Fruit fly (Drosophila melanogaster): ENCODE data around the gene CG14050.

Gene CG14050

DNA sequence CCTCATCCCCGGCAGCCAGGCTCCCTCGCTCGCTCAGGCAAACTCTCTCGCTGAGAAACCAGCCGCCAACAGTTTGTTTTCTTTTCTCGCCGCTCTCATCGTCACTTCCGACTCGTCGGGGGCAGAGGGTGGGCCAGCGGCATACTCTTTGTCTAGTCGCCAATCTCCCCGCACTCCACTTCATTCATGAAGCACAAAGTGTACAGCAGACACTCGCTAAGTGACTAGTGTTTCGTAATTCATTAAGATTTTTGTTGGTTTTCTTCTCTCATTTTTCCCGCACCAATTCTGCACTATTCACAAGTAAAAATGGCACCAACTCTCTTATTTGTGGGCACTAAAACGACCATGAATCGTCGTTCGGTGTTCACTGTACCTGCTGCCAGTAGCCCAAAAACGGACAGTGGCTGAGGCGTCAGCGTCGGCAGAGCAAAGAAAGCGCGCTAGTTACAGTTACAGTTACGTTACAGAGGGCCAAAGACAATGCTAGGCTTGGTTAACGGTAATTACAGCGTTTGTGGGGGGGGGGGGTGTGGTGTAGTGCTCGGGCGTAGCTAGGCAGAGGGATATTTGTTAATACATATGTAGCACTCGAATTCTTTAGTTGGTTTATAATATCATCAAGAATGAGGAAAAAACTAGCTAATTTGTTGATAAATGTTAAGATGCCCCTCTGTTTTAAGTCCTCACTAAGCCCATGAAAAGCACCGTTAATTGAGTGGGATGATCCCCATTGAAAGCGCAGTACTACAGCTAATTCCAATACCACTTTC lies 28.4 kb downstream of the CG14050 start (continued):
- TF ChIP-seq dmrt99B (tag; optimal IDR thresholded peaks at IDR 0.05) (peak; percentile 99), odd (GFP tag; optimal IDR thresholded peaks at IDR 0.05) (peak; percentile 98), CG4730 (GFP tag; IDR thresholded peaks at IDR 0.05) (peak; percentile 98), vnd (GFP tag; IDR thresholded peaks at IDR 0.05; ENCODE audit: partially characterized antibody) (no peak), chm (GFP tag; IDR thresholded peaks at IDR 0.05) (peak; percentile 99), CG12219 (GFP tag; optimal IDR thresholded peaks at IDR 0.05) (peak; percentile 99), al (GFP tag; IDR thresholded peaks at IDR 0.05) (peak; percentile 92), E2f2 (GFP tag; IDR thresholded peaks at IDR 0.05) (peak; percentile 87), jigr1 (GFP tag; IDR thresholded peaks at IDR 0.05) (peak; percentile 96), tna (GFP tag; IDR thresholded peaks at IDR 0.05; ENCODE audit: partially characterized antibody) (no peak), CG11696 (GFP tag; IDR thresholded peaks at IDR 0.05) (peak; percentile 89), aop (GFP tag; IDR thresholded peaks at IDR 0.05) (peak; percentile 96), CG3726 (GFP tag; IDR thresholded peaks at IDR 0.05) (peak; percentile 97), CG2199 (GFP tag; IDR thresholded peaks at IDR 0.05) (peak; percentile 99), HLH54F (GFP tag; optimal IDR thresholded peaks at IDR 0.05) (peak; percentile 98), dimm (GFP tag; IDR thresholded peaks at IDR 0.05) (peak; percentile 98), CG6689 (GFP tag; IDR thresholded peaks at IDR 0.05) (peak; percentile 98), CG13296 (GFP tag; optimal IDR thresholded peaks at IDR 0.05) (peak; percentile 97), Usf (GFP tag; optimal IDR thresholded peaks at IDR 0.05) (peak; percentile 95), lbe (GFP tag; optimal IDR thresholded peaks at IDR 0.05) (peak; percentile 70), Ada2b (GFP tag; IDR thresholded peaks at IDR 0.05) (peak; percentile 98), CG14965 (GFP tag; optimal IDR thresholded peaks at IDR 0.05; ENCODE audit: borderline replicate concordance) (peak; percentile 90), toy (GFP tag; IDR thresholded peaks at IDR 0.05) (peak; percentile 93), cato (GFP tag; optimal IDR thresholded peaks at IDR 0.05; ENCODE audit: borderline replicate concordance) (peak; percentile 98), B-H2 (GFP tag; optimal IDR thresholded peaks at IDR 0.05) (peak; percentile 93), HLHmδ (GFP tag; optimal IDR thresholded peaks at IDR 0.05) (no peak), D19A (tag; optimal IDR thresholded peaks at IDR 0.05) (peak; percentile 96), grau (tag; optimal IDR thresholded peaks at IDR 0.05) (peak; percentile 100), CG2120 (GFP tag; optimal IDR thresholded peaks at IDR 0.05) (peak; percentile 99), Nf-YB (GFP tag; optimal IDR thresholded peaks at IDR 0.05) (peak; percentile 87), Hr51 (GFP tag; optimal IDR thresholded peaks at IDR 0.05) (peak; percentile 98), sisA (GFP tag; IDR thresholded peaks at IDR 0.05) (peak; percentile 99), CG3407 (GFP tag; optimal IDR thresholded peaks at IDR 0.05) (peak; percentile 98), HmgZ (tag; optimal IDR thresholded peaks at IDR 0.05) (peak; percentile 99), unc-4 (GFP tag; IDR thresholded peaks at IDR 0.05; ENCODE audit: partially characterized antibody) (no peak), emc (GFP tag; optimal IDR thresholded peaks at IDR 0.05) (peak; percentile 97), CG3847 (GFP tag; IDR thresholded peaks at IDR 0.05) (peak; percentile 98), h (optimal IDR thresholded peaks at IDR 0.05) (no peak), danr (GFP tag; IDR thresholded peaks at IDR 0.05) (peak; percentile 97), chinmo (GFP tag; IDR thresholded peaks at IDR 0.05; ENCODE audit: partially characterized antibody) (0 out of 4 replicates have a peak, but pooled peaks have one; percentile 53), Scr (GFP tag; IDR thresholded peaks at IDR 0.05; ENCODE audit: partially characterized antibody) (no peak), CG2678 (tag; optimal IDR thresholded peaks at IDR 0.05) (peak; percentile 99), Lhr (GFP tag; optimal IDR thresholded peaks at IDR 0.05) (peak; percentile 97), CG5180 (GFP tag; optimal IDR thresholded peaks at IDR 0.05) (peak; percentile 91), CG1647 (GFP tag; optimal IDR thresholded peaks at IDR 0.05) (peak; percentile 99), Camta (GFP tag; optimal IDR thresholded peaks at IDR 0.05) (peak; percentile 98), her (GFP tag; optimal IDR thresholded peaks at IDR 0.05) (peak; percentile 98), mam (GFP tag; optimal IDR thresholded peaks at IDR 0.05) (peak; percentile 99), Hr78 (GFP tag; optimal IDR thresholded peaks at IDR 0.05) (peak in 1 of 2 experiments; percentile 94)
